Fruit fly (Drosophila melanogaster) whole organism, embryonic: ENCODE results near the gene CG31467.
A peak's percentile ranks its signal among the peaks of the same experiment; 100 is the strongest.

Source experiments
- Atf6 ChIP-seq: fragments of 200-800 bp; sonication (Bioruptor generic); IDR thresholded peaks from 2 replicates; pipeline ENCODE4 v1.3.6; 2022; ENCODE audit warnings: missing biosample characterization, missing genetic modification characterization
- CG1024 ChIP-seq: fragments of 200-800 bp; sonication (Bioruptor generic); IDR thresholded peaks from 2 replicates; pipeline ENCODE4 v1.3.6; 2022; ENCODE audit warnings: missing biosample characterization, missing genetic modification characterization
- CG10979 ChIP-seq: fragments of 200-800 bp; sonication (Bioruptor generic); optimal IDR thresholded peaks from 2 replicates; lab custom pipeline; 2018; ENCODE audit warnings: missing biosample characterization, mild to moderate bottlenecking, missing genetic modification characterization, moderate library complexity
- CG11695 ChIP-seq: fragments of 200-800 bp; sonication (Bioruptor generic); IDR thresholded peaks from 3 replicates; pipeline ENCODE4 v1.3.6; 2022; ENCODE audit warnings: missing biosample characterization, missing genetic modification characterization
- CG11723 ChIP-seq: fragments of 200-800 bp; sonication (Bioruptor generic); optimal IDR thresholded peaks from 2 replicates; lab custom pipeline; 2017; ENCODE audit warnings: missing biosample characterization, mild to moderate bottlenecking, missing genetic modification characterization
- CG13123 ChIP-seq: fragments of 200-800 bp; sonication (Bioruptor generic); optimal IDR thresholded peaks from 2 replicates; lab custom pipeline; 2016; ENCODE audit warnings: missing biosample characterization, missing genetic modification characterization
- CG13894 ChIP-seq: fragments of 200-800 bp; sonication (Bioruptor generic); optimal IDR thresholded peaks from 3 replicates; lab custom pipeline; 2018; ENCODE audit warnings: missing biosample characterization, mild to moderate bottlenecking, missing genetic modification characterization, moderate library complexity
- CG15601 ChIP-seq: fragments of 200-800 bp; sonication (Bioruptor generic); optimal IDR thresholded peaks from 3 replicates; lab custom pipeline; 2019; ENCODE audit warnings: missing biosample characterization, mild to moderate bottlenecking, missing genetic modification characterization, moderate library complexity
- CG17359 ChIP-seq: fragments of 200-800 bp; sonication (Bioruptor generic); optimal IDR thresholded peaks from 3 replicates; lab custom pipeline; 2018; ENCODE audit warnings: missing biosample characterization, mild to moderate bottlenecking, missing genetic modification characterization, moderate library complexity
- CG17361 ChIP-seq: fragments of 200-800 bp; sonication (Bioruptor generic); IDR thresholded peaks from 3 replicates; pipeline ENCODE4 v1.3.6; 2022; ENCODE audit warnings: missing biosample characterization, missing genetic modification characterization
- CG1792 ChIP-seq: fragments of 200-800 bp; sonication (Bioruptor generic); optimal IDR thresholded peaks from 2 replicates; lab custom pipeline; 2016; ENCODE audit warnings: missing biosample characterization, missing genetic modification characterization
- CG34376 ChIP-seq: fragments of 200-800 bp; sonication (Bioruptor generic); optimal IDR thresholded peaks from 2 replicates; lab custom pipeline; 2018; ENCODE audit warnings: missing biosample characterization, mild to moderate bottlenecking, missing genetic modification characterization
- CG34422 ChIP-seq: fragments of 200-800 bp; sonication (Bioruptor generic); IDR thresholded peaks from 3 replicates; pipeline ENCODE4 v1.3.6; 2022; ENCODE audit warnings: missing biosample characterization, missing genetic modification characterization
- CG3726 ChIP-seq: fragments of 200-800 bp; sonication (Bioruptor generic); IDR thresholded peaks from 3 replicates; pipeline ENCODE4, ENCODE4 v1.3.6; 2022; ENCODE audit warnings: missing biosample characterization, missing genetic modification characterization
- CG6689 ChIP-seq: fragments of 200-800 bp; sonication (Bioruptor generic); IDR thresholded peaks from 2 replicates; pipeline ENCODE4 v1.3.6; 2022; ENCODE audit warnings: missing biosample characterization, missing genetic modification characterization
- CG6765 ChIP-seq: fragments of 200-800 bp; sonication (Bioruptor generic); optimal IDR thresholded peaks from 3 replicates; lab custom pipeline; 2017; ENCODE audit warnings: missing biosample characterization, mild to moderate bottlenecking, missing genetic modification characterization
- CG6791 ChIP-seq: fragments of 200-800 bp; sonication (Bioruptor generic); IDR thresholded peaks from 3 replicates; pipeline ENCODE4 v1.3.6; 2022; ENCODE audit warnings: missing biosample characterization, missing genetic modification characterization; ENCODE audit not compliant: partially characterized antibody
- CG6813 ChIP-seq: fragments of 200-800 bp; sonication (Bioruptor generic); optimal IDR thresholded peaks from 2 replicates; lab custom pipeline; 2017; ENCODE audit warnings: missing biosample characterization, missing genetic modification characterization, mild to moderate bottlenecking, moderate library complexity, missing genetic modification reagents
- CG7357 ChIP-seq: fragments of 200-800 bp; sonication (Bioruptor generic); IDR thresholded peaks from 3 replicates; pipeline ENCODE4 v1.3.6; 2022; ENCODE audit warnings: missing biosample characterization, missing genetic modification characterization
- CG7963 ChIP-seq: fragments of 200-800 bp; sonication (Bioruptor generic); IDR thresholded peaks from 3 replicates; pipeline ENCODE4 v1.3.6; 2022; ENCODE audit warnings: missing biosample characterization, missing genetic modification characterization; ENCODE audit not compliant: partially characterized antibody
- Chrac-16 ChIP-seq: fragments of 200-800 bp; sonication (Bioruptor generic); optimal IDR thresholded peaks from 3 replicates; lab custom pipeline; 2016; ENCODE audit warnings: missing biosample characterization, missing genetic modification characterization
- D ChIP-seq, 2 experiments: fragments of 200-800 bp in 1 of 2; fragments of >200 bp in 1 of 2; sonication (Bioruptor generic) in 1 of 2; optimal IDR thresholded peaks; 2 replicates in 1 of 2; 3 replicates in 1 of 2; lab custom pipeline; 2017; ENCODE audit warnings: mild to moderate bottlenecking in 1 of 2, missing biosample characterization in 1 of 2, missing genetic modification characterization in 1 of 2, missing genetic modification reagents in 1 of 2
- Deaf1 ChIP-seq: fragments of 200-800 bp; optimal IDR thresholded peaks from 3 replicates; lab custom pipeline; 2019; ENCODE audit warnings: missing biosample characterization, mild to moderate bottlenecking, missing genetic modification characterization, moderate library complexity
- Dek ChIP-seq: fragments of 200-800 bp; sonication (Bioruptor generic); optimal IDR thresholded peaks from 3 replicates; lab custom pipeline; 2019; ENCODE audit warnings: missing biosample characterization, mild to moderate bottlenecking, missing genetic modification characterization, moderate library complexity
- Dp ChIP-seq: fragments of 200-800 bp; sonication (Bioruptor generic); optimal IDR thresholded peaks from 2 replicates; lab custom pipeline; 2018; ENCODE audit warnings: missing biosample characterization, mild to moderate bottlenecking, missing genetic modification characterization, moderate library complexity
- Ets65A ChIP-seq: fragments of 200-800 bp; sonication (Bioruptor generic); peaks from one replicate; lab custom pipeline; 2016; ENCODE audit warnings: missing biosample characterization, missing genetic modification characterization
- Hr39 ChIP-seq: fragments of >200 bp; optimal IDR thresholded peaks from 2 replicates; lab custom pipeline; 2017
- Lhr ChIP-seq: fragments of 200-800 bp; sonication (Bioruptor generic); optimal IDR thresholded peaks from 3 replicates; lab custom pipeline; 2017; ENCODE audit warnings: mild to moderate bottlenecking, missing biosample characterization, missing genetic modification reagents, missing genetic modification characterization
- Mad ChIP-seq: fragments of 200-800 bp; sonication (Bioruptor generic); optimal IDR thresholded peaks from 2 replicates; lab custom pipeline; 2016; ENCODE audit warnings: missing biosample characterization, missing genetic modification characterization
- NFAT ChIP-seq: fragments of 200-800 bp; sonication (Bioruptor generic); IDR thresholded peaks from 2 replicates; pipeline ENCODE4 v1.3.6; 2022; ENCODE audit warnings: missing biosample characterization, missing genetic modification characterization
- Pdp1 ChIP-seq, 2 experiments: fragments of 200-800 bp; sonication (Bioruptor generic); optimal IDR thresholded peaks; 3 replicates each; lab custom pipeline; 2016; ENCODE audit warnings: missing biosample characterization in 2 of 2, missing genetic modification characterization in 2 of 2, mild to moderate bottlenecking in 1 of 2, moderate library complexity in 1 of 2
- Sry-β ChIP-seq: fragments of 200-800 bp; sonication (Bioruptor generic); optimal IDR thresholded peaks from 2 replicates; lab custom pipeline; 2018; ENCODE audit warnings: missing biosample characterization, mild to moderate bottlenecking, missing genetic modification characterization, moderate library complexity
- ash1 ChIP-seq: fragments of 200-800 bp; sonication (Bioruptor generic); optimal IDR thresholded peaks from 2 replicates; lab custom pipeline; 2018; ENCODE audit warnings: missing biosample characterization, mild to moderate bottlenecking, missing genetic modification characterization
- bab2 ChIP-seq: fragments of 200-800 bp; sonication (Bioruptor generic); optimal IDR thresholded peaks from 2 replicates; lab custom pipeline; 2016; ENCODE audit warnings: missing biosample characterization, missing genetic modification characterization
- bbx ChIP-seq: fragments of 200-800 bp; sonication (Bioruptor generic); IDR thresholded peaks from 2 replicates; pipeline ENCODE4 v1.3.6; 2022; ENCODE audit warnings: missing biosample characterization, missing genetic modification characterization; ENCODE audit not compliant: partially characterized antibody
- crp ChIP-seq, 2 experiments: fragments of 200-800 bp; sonication (Bioruptor generic); optimal IDR thresholded peaks; 2 replicates in 1 of 2; 3 replicates in 1 of 2; lab custom pipeline; 2017; ENCODE audit warnings: missing biosample characterization in 2 of 2, missing genetic modification characterization in 2 of 2, mild to moderate bottlenecking in 1 of 2, moderate library complexity in 1 of 2
- dysf ChIP-seq: fragments of 200-800 bp; sonication (Bioruptor generic); IDR thresholded peaks from 3 replicates; pipeline ENCODE4 v1.3.6; 2022; ENCODE audit warnings: missing biosample characterization, missing genetic modification characterization
- ems ChIP-seq: fragments of 200-800 bp; sonication (Bioruptor generic); optimal IDR thresholded peaks from 3 replicates; lab custom pipeline; 2016; ENCODE audit warnings: missing biosample characterization, missing genetic modification characterization
- exex ChIP-seq: fragments of 200-800 bp; sonication (Bioruptor generic); optimal IDR thresholded peaks from 4 replicates; lab custom pipeline; 2018; ENCODE audit warnings: missing biosample characterization, mild to moderate bottlenecking, missing genetic modification characterization, moderate library complexity
- gt ChIP-seq: fragments of 200-800 bp; sonication (Bioruptor generic); IDR thresholded peaks from 2 replicates; pipeline ENCODE4 v1.3.6; 2022; ENCODE audit warnings: missing biosample characterization, missing genetic modification characterization
- hth ChIP-seq: fragments of >200 bp; optimal IDR thresholded peaks from 2 replicates; lab custom pipeline; 2017; ENCODE audit warnings: inconsistent platforms
- nom ChIP-seq: fragments of 200-800 bp; sonication (Bioruptor generic); optimal IDR thresholded peaks from 2 replicates; lab custom pipeline; 2017; ENCODE audit warnings: missing biosample characterization, missing genetic modification characterization, mild to moderate bottlenecking, moderate library complexity, missing genetic modification reagents
- pfk ChIP-seq: fragments of 200-800 bp; sonication (Bioruptor generic); optimal IDR thresholded peaks from 2 replicates; lab custom pipeline; 2018; ENCODE audit warnings: missing biosample characterization, mild to moderate bottlenecking, missing genetic modification characterization, moderate library complexity
- pros ChIP-seq: fragments of 200-800 bp; sonication (Bioruptor generic); optimal IDR thresholded peaks from 3 replicates; lab custom pipeline; 2019; ENCODE audit warnings: missing biosample characterization, mild to moderate bottlenecking, missing genetic modification characterization, moderate library complexity
- run ChIP-seq: fragments of 200-800 bp; sonication (Bioruptor generic); optimal IDR thresholded peaks from 3 replicates; lab custom pipeline; 2018; ENCODE audit warnings: missing biosample characterization, mild to moderate bottlenecking, missing genetic modification characterization
- sim ChIP-seq: fragments of 200-800 bp; sonication (Bioruptor generic); IDR thresholded peaks from 2 replicates; pipeline ENCODE4 v1.3.6; 2022; ENCODE audit warnings: missing biosample characterization, missing genetic modification characterization
- tna ChIP-seq: fragments of 200-800 bp; sonication (Bioruptor generic); IDR thresholded peaks from 2 replicates; pipeline ENCODE4 v1.3.6; 2022; ENCODE audit warnings: missing biosample characterization, missing genetic modification characterization; ENCODE audit not compliant: partially characterized antibody
- toy ChIP-seq: fragments of 200-800 bp; sonication (Bioruptor generic); IDR thresholded peaks from 2 replicates; pipeline ENCODE4 v1.3.6; 2022; ENCODE audit warnings: missing biosample characterization, missing genetic modification characterization

Gene CG31467

DNA sequence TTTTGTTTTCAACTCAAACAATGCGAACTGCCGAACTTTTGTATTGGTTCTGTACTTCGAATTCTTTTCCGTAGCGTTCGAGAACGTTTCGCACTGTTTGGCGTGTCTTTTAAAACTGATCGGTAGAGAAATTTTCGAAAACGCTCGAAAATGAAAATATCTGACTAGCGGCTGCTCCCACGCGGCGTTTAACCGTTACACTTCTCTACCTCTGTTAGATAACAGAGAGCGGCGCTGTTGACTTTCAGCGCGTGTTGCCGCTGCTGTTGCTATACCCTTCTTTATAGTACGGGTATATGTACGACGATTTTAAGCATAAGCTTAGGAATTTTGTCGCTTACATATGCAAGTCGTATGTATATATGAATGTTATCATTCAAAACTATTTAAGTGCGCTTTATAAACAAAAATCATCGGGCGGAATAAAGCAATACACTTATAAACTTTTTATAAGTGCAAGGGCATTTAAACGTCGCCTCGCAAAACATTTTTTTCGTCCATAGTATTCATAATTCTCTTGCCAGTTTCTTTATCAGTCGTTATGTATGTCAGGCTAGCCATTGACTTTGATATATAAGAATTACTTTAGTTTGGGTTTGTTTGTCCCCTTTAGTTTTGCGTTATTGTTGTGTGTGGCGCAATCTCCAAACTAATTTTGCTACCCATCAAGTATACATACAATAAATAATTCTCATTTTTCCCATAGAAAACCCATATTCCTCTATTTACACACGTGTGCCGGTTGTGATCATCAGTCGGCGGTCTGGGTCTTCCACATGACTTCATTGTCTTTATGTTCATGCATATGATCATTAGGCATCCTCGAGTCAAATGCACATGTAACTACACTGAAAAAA lies 25.6 kb downstream of the CG31467 start, which contains the start of gene Phyhd1 (continued):
- peak; percentile 16 for TF ChIP-seq pros (GFP tag; lab: Kevin White, UChicago)
- TF ChIP-seq CG15601 (tag; lab: Kevin White, UChicago) = peak; percentile 88
- TF ChIP-seq CG10979 (tag; lab: Kevin White, UChicago) = peak; percentile 95
- TF ChIP-seq bbx = no peak
- peak; percentile 81 for TF ChIP-seq toy (GFP tag; lab: Robert Waterston, UW)
- peak; percentile 94 for TF ChIP-seq Dek (tag; lab: Kevin White, UChicago)
- TF ChIP-seq CG3726 (GFP tag; lab: Robert Waterston, UW) = peak; percentile 89
- TF ChIP-seq Dp = no peak
- peak; percentile 64 for TF ChIP-seq Lhr (GFP tag; lab: Kevin White, UChicago)
- peak; percentile 79 for TF ChIP-seq CG6765 (GFP tag; lab: Kevin White, UChicago)
- peak in 1 of 2 experiments; percentile 57 for TF ChIP-seq crp (GFP tag; optimal IDR thresholded peaks at IDR 0.05; lab: Kevin White, UChicago)
- TF ChIP-seq CG6689 (GFP tag; lab: Robert Waterston, UW) = peak; percentile 94
- TF ChIP-seq D (optimal IDR thresholded peaks at IDR 0.05; lab: Kevin White, UChicago) = no peak
- peak; percentile 88 for TF ChIP-seq D (GFP tag; optimal IDR thresholded peaks at IDR 0.05; lab: Kevin White, UChicago)
- peak; percentile 87 for TF ChIP-seq CG7357
- TF ChIP-seq Ets65A (GFP tag; lab: Kevin White, UChicago) = peak; percentile 98
- TF ChIP-seq CG11723 (GFP tag; lab: Kevin White, UChicago) = peak; percentile 83
- TF ChIP-seq run (tag; lab: Kevin White, UChicago) = peak; percentile 95
- no peak for TF ChIP-seq CG7963 (GFP tag; lab: Robert Waterston, UW)
- TF ChIP-seq CG13123 (GFP tag; lab: Kevin White, UChicago) = peak; percentile 85
- peak; percentile 95 for TF ChIP-seq CG17359 (tag; lab: Kevin White, UChicago)
- peak; percentile 96 to 97 for TF ChIP-seq Pdp1 (GFP tag; optimal IDR thresholded peaks at IDR 0.05; lab: Kevin White, UChicago)
- TF ChIP-seq Mad (GFP tag; lab: Kevin White, UChicago) = peak; percentile 92
- TF ChIP-seq NFAT (GFP tag; lab: Robert Waterston, UW) = peak; percentile 85
- TF ChIP-seq CG11695 (GFP tag; lab: Robert Waterston, UW) = peak; percentile 95
- peak; percentile 97 for TF ChIP-seq bab2
- TF ChIP-seq gt (GFP tag; lab: Robert Waterston, UW) = peak; percentile 32; the same call in 1 of the 2 replicates
- peak; percentile 93 for TF ChIP-seq CG1792 (GFP tag; lab: Kevin White, UChicago)
- peak; percentile 96 for TF ChIP-seq dysf
- TF ChIP-seq Hr39 (lab: Kevin White, UChicago) = no peak
- TF ChIP-seq exex (tag; lab: Kevin White, UChicago) = peak; percentile 80
- peak; percentile 92 for TF ChIP-seq CG17361 (GFP tag; lab: Robert Waterston, UW)
- peak; percentile 96 for TF ChIP-seq Chrac-16 (GFP tag; lab: Kevin White, UChicago)
- no peak for TF ChIP-seq pfk (GFP tag; lab: Kevin White, UChicago)
- no peak; the same call in 1 of the 2 replicates for TF ChIP-seq tna (GFP tag; lab: Robert Waterston, UW)
- TF ChIP-seq CG13894 (tag; lab: Kevin White, UChicago) = peak; percentile 89
- TF ChIP-seq ems (GFP tag; lab: Kevin White, UChicago) = peak; percentile 95
- peak; percentile 87 for TF ChIP-seq CG34376
- TF ChIP-seq CG34422 (GFP tag; lab: Robert Waterston, UW) = peak; percentile 94
- peak; percentile 79 for TF ChIP-seq Deaf1 (tag; lab: Kevin White, UChicago)
- TF ChIP-seq hth (lab: Kevin White, UChicago) = no peak
- TF ChIP-seq CG6813 (GFP tag; lab: Kevin White, UChicago) = peak; percentile 89
- peak; percentile 72; the same call in 1 of the 2 replicates for TF ChIP-seq sim (GFP tag; lab: Robert Waterston, UW)
- TF ChIP-seq Atf6 = peak; percentile 93
- TF ChIP-seq nom = no peak
- TF ChIP-seq ash1 (GFP tag; lab: Kevin White, UChicago) = peak; percentile 8
- no peak for TF ChIP-seq CG6791
- TF ChIP-seq Sry-β (GFP tag; lab: Kevin White, UChicago) = peak; percentile 55
- peak; percentile 87 for TF ChIP-seq CG1024 (GFP tag; lab: Robert Waterston, UW)
